Worm (Caenorhabditis elegans): Measurements from ENCODE around the gene sinh-1.
A peak's percentile ranks its signal among the peaks of the same experiment; 100 is the strongest.

The sinh-1 gene

ce11 chrII:12266145-12266544, 38.0 kb downstream of the sinh-1 start, which contains the start of gene tric-1B.1:
TSS of gene tric-1B.1 (minus strand) at chrII:12266245.
- TF ChIP-seq nhr-102 (tag; optimal IDR thresholded peaks at IDR 0.05) (no peak), hlh-30 (tag; optimal IDR thresholded peaks at IDR 0.05; ENCODE audit: insufficient read depth) (no peak), snpc-4 (tag; optimal IDR thresholded peaks at IDR 0.05) (no peak), lsy-2 (tag; optimal IDR thresholded peaks at IDR 0.05) (no peak), Y105C5A.15 (GFP tag; IDR thresholded peaks at IDR 0.05) (no peak), madf-9 (GFP tag; conservative IDR thresholded peaks at IDR 0.05) (no peak), daf-8 (GFP tag; IDR thresholded peaks at IDR 0.05) (no peak), fos-1 (tag; optimal IDR thresholded peaks at IDR 0.05) (no peak), daf-19 (GFP tag; conservative IDR thresholded peaks at IDR 0.05) (no peak), dmd-6 (GFP tag; IDR thresholded peaks at IDR 0.05) (no peak), ceh-28 (tag; optimal IDR thresholded peaks at IDR 0.05) (no peak), spr-1 (tag; optimal IDR thresholded peaks at IDR 0.05) (no peak), madf-5 (GFP tag; IDR thresholded peaks at IDR 0.05) (no peak), daf-12 (tag; optimal IDR thresholded peaks at IDR 0.05) (no peak), F49E8.2 (tag; optimal IDR thresholded peaks at IDR 0.05; ENCODE audit: borderline replicate concordance) (no peak)

ce11 chrII:12266797-12267196, 38.7 kb downstream of the sinh-1 start:
- peak; percentile 8 for TF ChIP-seq hlh-30 (tag; optimal IDR thresholded peaks at IDR 0.05; ENCODE audit: insufficient read depth)
- peak; percentile 30 for TF ChIP-seq dve-1 (tag; optimal IDR thresholded peaks at IDR 0.05; ENCODE audit: insufficient read depth)
- TF ChIP-seq ZK546.5 (tag; optimal IDR thresholded peaks at IDR 0.05), result no peak

ce11 chrII:12268857-12269256, 40.8 kb downstream of the sinh-1 start:
- TF ChIP-seq aha-1 (tag) (peak; percentile 86), set-16 (GFP tag; IDR thresholded peaks at IDR 0.05) (peak; percentile 95), nhr-42 (GFP tag; IDR thresholded peaks at IDR 0.05) (no peak), egl-27 (tag; optimal IDR thresholded peaks at IDR 0.05) (no peak), snpc-1.2 (GFP tag; IDR thresholded peaks at IDR 0.05) (no peak), lin-1 (GFP tag; IDR thresholded peaks at IDR 0.05) (0 out of 2 replicates have a peak, but pooled peaks have one; percentile 24), spr-1 (tag; optimal IDR thresholded peaks at IDR 0.05) (no peak), Y105C5A.15 (GFP tag; IDR thresholded peaks at IDR 0.05) (no peak), nhr-11 (tag; optimal IDR thresholded peaks at IDR 0.05) (peak; percentile 27), ceh-82 (tag; optimal IDR thresholded peaks at IDR 0.05) (no peak), lin-29 (GFP tag; IDR thresholded peaks at IDR 0.05) (no peak), aly-2 (tag; optimal IDR thresholded peaks at IDR 0.05) (no peak)

- TF ChIP-seq F37D6.2 (tag; optimal IDR thresholded peaks at IDR 0.05) (no peak), hmg-1.1 (GFP tag; IDR thresholded peaks at IDR 0.05) (no peak), nhr-10 (tag; optimal IDR thresholded peaks at IDR 0.05) (no peak), ama-1 (optimal IDR thresholded peaks at IDR 0.05) (no peak), egl-27 (tag; optimal IDR thresholded peaks at IDR 0.05) (no peak), F10B5.3 (tag; optimal IDR thresholded peaks at IDR 0.05) (no peak), pha-4 (GFP tag; IDR thresholded peaks at IDR 0.05) (no peak), pha-4 (tag; optimal IDR thresholded peaks at IDR 0.05) (no peak), T20F7.1 (GFP tag; optimal IDR thresholded peaks at IDR 0.05) (no peak), sdz-12 (GFP tag; optimal IDR thresholded peaks at IDR 0.05) (no peak), dmd-8 (GFP tag; IDR thresholded peaks at IDR 0.05) (no peak), mdt-29 (GFP tag; IDR thresholded peaks at IDR 0.05) (no peak)
Measured at ce11 chrII:12274944-12275343, 46.8 kb downstream of the sinh-1 start, which contains the start of gene Y57A10A.27. TSS of gene Y57A10A.27 (minus strand) at chrII:12275044.
